Worm (Caenorhabditis elegans) whole organism, L4 larva: ENCODE data around the gene C17H11.1.

ENCODE experiments used
- D1046.2 ChIP-seq: fragments of 200-800 bp; sonication (Bioruptor generic); IDR thresholded peaks from 2 replicates; pipeline ENCODE4 v1.3.6; 2022; ENCODE audit warnings: missing genetic modification characterization, missing compliant biosample characterization
- F10B5.3 ChIP-seq: sonication (generic microtip); optimal IDR thresholded peaks from 2 replicates; lab custom pipeline; 2016; ENCODE audit warnings: mild to moderate bottlenecking, missing genetic modification characterization, missing compliant biosample characterization
- F26F4.8 ChIP-seq: fragments of 200-800 bp; sonication (Bioruptor generic); conservative IDR thresholded peaks from 2 replicates; pipeline ENCODE4 v1.3.6; 2022; ENCODE audit warnings: missing genetic modification characterization, missing compliant biosample characterization
- R02D3.7 ChIP-seq: fragments of 150-350 bp; sonication (generic microtip); optimal IDR thresholded peaks from 3 replicates; lab custom pipeline; 2014; ENCODE audit warnings: missing biosample characterization, missing genetic modification characterization
- Y105C5A.15 ChIP-seq: fragments of 200-800 bp; sonication (Bioruptor generic); IDR thresholded peaks from 2 replicates; pipeline ENCODE4 v1.3.6; 2022; ENCODE audit warnings: missing genetic modification characterization, missing compliant biosample characterization
- Y48G9A.11 ChIP-seq: fragments of 200-800 bp; sonication (Bioruptor generic); IDR thresholded peaks from 2 replicates; pipeline ENCODE4 v1.3.6; 2022; ENCODE audit warnings: missing genetic modification reagents, missing genetic modification characterization, missing compliant biosample characterization
- Y5F2A.4 ChIP-seq: fragments of 200-800 bp; sonication (Bioruptor generic); optimal IDR thresholded peaks from 2 replicates; lab custom pipeline; 2018; ENCODE audit warnings: mild to moderate bottlenecking, missing genetic modification characterization, missing compliant biosample characterization
- ZK337.2 ChIP-seq: fragments of 200-800 bp; sonication (Bioruptor generic); IDR thresholded peaks from 2 replicates; pipeline ENCODE4 v1.3.6; 2022; ENCODE audit warnings: missing genetic modification reagents, missing genetic modification characterization, missing compliant biosample characterization
- aha-1 ChIP-seq: fragments of 150-350 bp; peaks from one replicate; lab custom pipeline; 2014; ENCODE audit warnings: missing biosample characterization, missing genetic modification characterization
- aly-2 ChIP-seq: sonication (generic microtip); optimal IDR thresholded peaks from 2 replicates; lab custom pipeline; 2018; ENCODE audit warnings: missing biosample characterization, missing genetic modification characterization
- ama-1 ChIP-seq: fragments of 150-350 bp; optimal IDR thresholded peaks from 2 replicates; lab custom pipeline; 2014; ENCODE audit warnings: inconsistent platforms, mixed read lengths
- attf-4 ChIP-seq: sonication (generic microtip); optimal IDR thresholded peaks from 3 replicates; lab custom pipeline; 2017; ENCODE audit warnings: missing biosample characterization, missing genetic modification characterization
- ceh-20 ChIP-seq: fragments of 200-800 bp; sonication (Bioruptor generic); IDR thresholded peaks from 2 replicates; pipeline ENCODE4 v1.3.6; 2022; ENCODE audit warnings: missing genetic modification reagents, missing genetic modification characterization, missing compliant biosample characterization
- ceh-28 ChIP-seq: fragments of 150-350 bp; optimal IDR thresholded peaks from 2 replicates; lab custom pipeline; 2014; ENCODE audit warnings: missing biosample characterization, missing genetic modification reagents, missing genetic modification characterization
- ceh-62 ChIP-seq: sonication (generic microtip); optimal IDR thresholded peaks from 2 replicates; lab custom pipeline; 2017; ENCODE audit warnings: missing biosample characterization, missing genetic modification characterization
- daf-12 ChIP-seq: fragments of 150-350 bp; optimal IDR thresholded peaks from 2 replicates; lab custom pipeline; 2014; ENCODE audit warnings: missing biosample characterization, missing genetic modification reagents, missing genetic modification characterization
- daf-16 ChIP-seq, 3 experiments: sonication (generic microtip); optimal IDR thresholded peaks; 2 replicates each; lab custom pipeline; 2016 to 2017; ENCODE audit warnings: missing genetic modification characterization in 3 of 3, missing genetic modification reagents in 3 of 3, mild to moderate bottlenecking in 2 of 3, missing compliant biosample characterization in 2 of 3, missing biosample characterization in 1 of 3, moderate library complexity in 1 of 3
- daf-19 ChIP-seq: fragments of 200-800 bp; sonication (Bioruptor generic); conservative IDR thresholded peaks from 2 replicates; pipeline ENCODE4 v1.3.6; 2022; ENCODE audit warnings: missing genetic modification characterization, missing compliant biosample characterization
- dmd-8 ChIP-seq: fragments of 200-800 bp; sonication (Bioruptor generic); IDR thresholded peaks from 2 replicates; pipeline ENCODE4 v1.3.6; 2022; ENCODE audit warnings: missing genetic modification characterization, missing compliant biosample characterization
- dve-1 ChIP-seq: sonication (generic microtip); optimal IDR thresholded peaks from 2 replicates; lab custom pipeline; 2017; ENCODE audit warnings: antibody characterized with exemption, mild to moderate bottlenecking, missing genetic modification characterization, missing compliant biosample characterization; ENCODE audit not compliant: insufficient read depth
- egl-43 ChIP-seq: fragments of 200-800 bp; sonication (Bioruptor generic); IDR thresholded peaks from 2 replicates; pipeline ENCODE4 v1.3.6; 2022; ENCODE audit warnings: missing genetic modification reagents, missing genetic modification characterization, missing compliant biosample characterization
- fkh-10 ChIP-seq: fragments of 150-350 bp; optimal IDR thresholded peaks from 2 replicates; lab custom pipeline; 2014; ENCODE audit warnings: missing biosample characterization, missing genetic modification reagents, missing genetic modification characterization
- gei-8 ChIP-seq: fragments of 200-800 bp; sonication (Bioruptor generic); optimal IDR thresholded peaks from 2 replicates; lab custom pipeline; 2018; ENCODE audit warnings: mild to moderate bottlenecking, missing genetic modification characterization, missing compliant biosample characterization
- hmg-1.1 ChIP-seq: fragments of 200-800 bp; sonication (Bioruptor generic); IDR thresholded peaks from 2 replicates; pipeline ENCODE4 v1.3.6; 2022; ENCODE audit warnings: missing genetic modification reagents, missing genetic modification characterization, missing compliant biosample characterization
- jun-1 ChIP-seq: fragments of 150-350 bp; optimal IDR thresholded peaks from 2 replicates; lab custom pipeline; 2014; ENCODE audit warnings: missing biosample characterization, missing genetic modification reagents, missing genetic modification characterization
- lin-15B ChIP-seq: fragments of 150-350 bp; sonication (generic microtip); optimal IDR thresholded peaks from 3 replicates; lab custom pipeline; 2014; ENCODE audit warnings: missing biosample characterization, missing genetic modification characterization
- lin-38 ChIP-seq: fragments of 200-800 bp; sonication (Bioruptor generic); IDR thresholded peaks from 2 replicates; pipeline ENCODE4 v1.3.6; 2022; ENCODE audit warnings: missing genetic modification reagents, missing genetic modification characterization, missing compliant biosample characterization
- lir-3 ChIP-seq: sonication (generic microtip); optimal IDR thresholded peaks from 2 replicates; lab custom pipeline; 2016; ENCODE audit warnings: mild to moderate bottlenecking, missing genetic modification characterization, missing compliant biosample characterization
- madf-5 ChIP-seq, 2 experiments: fragments of 200-800 bp; sonication (Bioruptor generic); IDR thresholded peaks; 2 replicates each; pipeline ENCODE4 v1.3.6; 2022; ENCODE audit warnings: missing compliant biosample characterization in 2 of 2, missing genetic modification characterization in 2 of 2
- mep-1 ChIP-seq: fragments of 150-350 bp; sonication (generic microtip); optimal IDR thresholded peaks from 3 replicates; lab custom pipeline; 2014; ENCODE audit warnings: missing biosample characterization, missing genetic modification characterization
- mxl-3 ChIP-seq: fragments of 200-800 bp; sonication (Bioruptor generic); optimal IDR thresholded peaks from 2 replicates; lab custom pipeline; 2018; ENCODE audit warnings: mild to moderate bottlenecking, missing genetic modification characterization, missing compliant biosample characterization
- nhr-11 ChIP-seq: fragments of 150-350 bp; optimal IDR thresholded peaks from 2 replicates; lab custom pipeline; 2014; ENCODE audit warnings: missing biosample characterization, missing genetic modification characterization
- nhr-6 ChIP-seq: fragments of 150-350 bp; optimal IDR thresholded peaks from 2 replicates; lab custom pipeline; 2014; ENCODE audit warnings: missing biosample characterization, missing genetic modification characterization
- pha-4 ChIP-seq, 2 experiments: fragments of 150-350 bp in 1 of 2; fragments of 200-800 bp in 1 of 2; sonication (Bioruptor generic) in 1 of 2; IDR thresholded peaks in 1 of 2; optimal IDR thresholded peaks in 1 of 2; 2 replicates each; pipeline versions ENCODE4 v1.3.6 to Lab custom; 2014 to 2022; ENCODE audit warnings: missing genetic modification characterization in 2 of 2, missing genetic modification reagents in 2 of 2, missing biosample characterization in 1 of 2, missing compliant biosample characterization in 1 of 2
- php-3 ChIP-seq: fragments of 200-800 bp; sonication (Bioruptor generic); IDR thresholded peaks from 2 replicates; pipeline ENCODE4 v1.3.6; 2022; ENCODE audit warnings: missing genetic modification reagents, missing genetic modification characterization, missing compliant biosample characterization
- pqm-1 ChIP-seq: sonication (generic microtip); optimal IDR thresholded peaks from 2 replicates; lab custom pipeline; 2017; ENCODE audit warnings: missing biosample characterization, missing genetic modification characterization
- saeg-2 ChIP-seq: fragments of 200-800 bp; sonication (Bioruptor generic); IDR thresholded peaks from 2 replicates; pipeline ENCODE4 v1.3.6; 2022; ENCODE audit warnings: missing genetic modification reagents, missing genetic modification characterization, missing compliant biosample characterization
- sdz-12 ChIP-seq: fragments of 200-800 bp; sonication (Bioruptor generic); optimal IDR thresholded peaks from 2 replicates; lab custom pipeline; 2018; ENCODE audit warnings: mild to moderate bottlenecking, missing genetic modification characterization, missing compliant biosample characterization
- snpc-1.2 ChIP-seq: fragments of 200-800 bp; sonication (Bioruptor generic); IDR thresholded peaks from 2 replicates; pipeline ENCODE4 v1.3.6; 2022; ENCODE audit warnings: missing genetic modification reagents, missing genetic modification characterization, missing compliant biosample characterization
- spr-1 ChIP-seq: sonication (generic microtip); optimal IDR thresholded peaks from 2 replicates; lab custom pipeline; 2016; ENCODE audit warnings: mild to moderate bottlenecking, missing genetic modification characterization, missing compliant biosample characterization
- unc-39 ChIP-seq: sonication (generic microtip); optimal IDR thresholded peaks from 2 replicates; lab custom pipeline; 2017; ENCODE audit warnings: missing biosample characterization, missing genetic modification characterization
- vab-7 ChIP-seq: fragments of 200-800 bp; sonication (Bioruptor generic); IDR thresholded peaks from 2 replicates; pipeline ENCODE4 v1.3.6; 2022; ENCODE audit warnings: missing genetic modification reagents, missing genetic modification characterization, missing compliant biosample characterization
- zfp-3 ChIP-seq: fragments of 200-800 bp; sonication (Bioruptor generic); conservative IDR thresholded peaks from 2 replicates; pipeline ENCODE4 v1.3.6; 2022; ENCODE audit warnings: missing genetic modification reagents, missing genetic modification characterization, missing compliant biosample characterization
- zip-11 ChIP-seq: fragments of 200-800 bp; sonication (Bioruptor generic); IDR thresholded peaks from 2 replicates; pipeline ENCODE4 v1.3.6; 2022; ENCODE audit warnings: missing genetic modification characterization, missing compliant biosample characterization
- zip-2 ChIP-seq: fragments of 150-350 bp; optimal IDR thresholded peaks from 2 replicates; lab custom pipeline; 2014; ENCODE audit warnings: missing biosample characterization, missing genetic modification characterization

Gene C17H11.1

ce11 chrX:8157132-8157531, 16.6 kb upstream of the C17H11.1 start (continued):
- TF ChIP-seq fkh-10 (GFP tag; lab: Kevin White, UChicago) (no peak), pha-4 (GFP tag; IDR thresholded peaks at IDR 0.05; lab: Robert Waterston, UW) (no peak), pha-4 (tag; optimal IDR thresholded peaks at IDR 0.05; lab: Kevin White, UChicago) (no peak), pqm-1 (tag; lab: Kevin White, UChicago) (no peak), spr-1 (tag; lab: Kevin White, UChicago) (no peak), unc-39 (tag; lab: Kevin White, UChicago) (no peak), php-3 (no peak), ZK337.2 (GFP tag; lab: Robert Waterston, UW) (no peak), ama-1 (no peak), vab-7 (no peak), F10B5.3 (tag; lab: Kevin White, UChicago) (no peak), mep-1 (tag; lab: Kevin White, UChicago) (peak; percentile 74), dmd-8 (GFP tag; lab: Robert Waterston, UW) (no peak), ceh-20 (GFP tag; lab: Robert Waterston, UW) (no peak), gei-8 (GFP tag; lab: Kevin White, UChicago) (no peak), nhr-11 (tag; lab: Kevin White, UChicago) (no peak), zfp-3 (no peak), daf-19 (GFP tag; lab: Robert Waterston, UW) (no peak), jun-1 (no peak), zip-2 (tag; lab: Kevin White, UChicago) (no peak), madf-5 (GFP tag; IDR thresholded peaks at IDR 0.05; lab: Robert Waterston, UW) (no peak), Y105C5A.15 (GFP tag; lab: Robert Waterston, UW) (no peak), Y48G9A.11 (GFP tag; lab: Robert Waterston, UW) (no peak), lin-38 (GFP tag; lab: Robert Waterston, UW) (no peak), F26F4.8 (GFP tag; lab: Robert Waterston, UW) (no peak), daf-16 (GFP tag; optimal IDR thresholded peaks at IDR 0.05; lab: Kevin White, UChicago) (no peak), daf-16 (tag; optimal IDR thresholded peaks at IDR 0.05; lab: Kevin White, UChicago) (no peak), egl-43 (GFP tag; lab: Robert Waterston, UW) (no peak), saeg-2 (GFP tag; lab: Robert Waterston, UW) (no peak), sdz-12 (GFP tag; lab: Kevin White, UChicago) (no peak), ceh-28 (tag; lab: Kevin White, UChicago) (no peak), R02D3.7 (tag; lab: Kevin White, UChicago) (no peak), Y5F2A.4 (GFP tag; lab: Kevin White, UChicago) (no peak), attf-4 (tag; lab: Kevin White, UChicago) (no peak), lin-15B (tag; lab: Kevin White, UChicago) (no peak), aly-2 (tag; lab: Kevin White, UChicago) (no peak), nhr-6 (tag; lab: Kevin White, UChicago) (no peak), hmg-1.1 (peak; percentile 13; the same call in 1 of the 2 replicates), zip-11 (GFP tag; lab: Robert Waterston, UW) (no peak), D1046.2 (GFP tag; lab: Robert Waterston, UW) (no peak), lir-3 (no peak), ceh-62 (tag; lab: Kevin White, UChicago) (no peak), daf-12 (no peak), mxl-3 (GFP tag; lab: Kevin White, UChicago) (no peak), aha-1 (peak; percentile 94), snpc-1.2 (GFP tag; lab: Robert Waterston, UW) (no peak), dve-1 (tag; lab: Kevin White, UChicago) (peak; percentile 83)
